Fruit fly (Drosophila melanogaster): ENCODE measurements around the gene ogre.

The ogre gene

dm6 chrX:6973340-6973739 is 17.8 kb downstream of the ogre start, which contains the start of gene CG3040 (continued):
- no peak for TF ChIP-seq CG3407 (GFP tag; optimal IDR thresholded peaks at IDR 0.05)
- TF ChIP-seq Opbp (GFP tag; IDR thresholded peaks at IDR 0.05; ENCODE audit: partially characterized antibody), result no peak
- no peak for TF ChIP-seq Lpt (GFP tag; optimal IDR thresholded peaks at IDR 0.05)
- peak; percentile 2 for TF ChIP-seq CG3065 (GFP tag; optimal IDR thresholded peaks at IDR 0.05)
- no peak for TF ChIP-seq CG2129 (GFP tag; IDR thresholded peaks at IDR 0.05; ENCODE audit: partially characterized antibody)
- no peak for TF ChIP-seq CG31365 (tag; optimal IDR thresholded peaks at IDR 0.05)
- no peak for TF ChIP-seq her (GFP tag; optimal IDR thresholded peaks at IDR 0.05)
- no peak for TF ChIP-seq NC2α (GFP tag; optimal IDR thresholded peaks at IDR 0.05)
- peak; percentile 20 for TF ChIP-seq CG7556 (GFP tag; optimal IDR thresholded peaks at IDR 0.05)
- TF ChIP-seq pan (optimal IDR thresholded peaks at IDR 0.05), result no peak
- no peak for TF ChIP-seq pan (GFP tag; optimal IDR thresholded peaks at IDR 0.05 in 1 of 2, IDR thresholded peaks at IDR 0.05 in 1 of 2)
- TF ChIP-seq en (GFP tag; optimal IDR thresholded peaks at IDR 0.05), result no peak
- TF ChIP-seq CG8290 (GFP tag; optimal IDR thresholded peaks at IDR 0.05), result peak; percentile 5
- peak in 1 of 2 experiments; percentile 70 for TF ChIP-seq CG8290 (tag; optimal IDR thresholded peaks at IDR 0.05)
- TF ChIP-seq stc (GFP tag; IDR thresholded peaks at IDR 0.05), result peak; percentile 41; the same call in 1 of the 2 replicates
- TF ChIP-seq CG12155 (GFP tag; optimal IDR thresholded peaks at IDR 0.05), result peak; percentile 44
- peak; percentile 13 for TF ChIP-seq CG2116 (GFP tag; optimal IDR thresholded peaks at IDR 0.05)
- no peak for TF ChIP-seq CG4328 (GFP tag; optimal IDR thresholded peaks at IDR 0.05)
- TF ChIP-seq CG16779 (GFP tag; IDR thresholded peaks at IDR 0.05), result no peak
- TF ChIP-seq Sry-δ (GFP tag; optimal IDR thresholded peaks at IDR 0.05), result peak; percentile 42
- no peak for TF ChIP-seq CG10543 (GFP tag; optimal IDR thresholded peaks at IDR 0.05)
- TF ChIP-seq Rx (GFP tag; IDR thresholded peaks at IDR 0.05), result no peak
- no peak for TF ChIP-seq CG10147 (GFP tag; optimal IDR thresholded peaks at IDR 0.05)
- no peak for TF ChIP-seq CG9437 (GFP tag; optimal IDR thresholded peaks at IDR 0.05)
- peak; percentile 28 for TF ChIP-seq PHDP (tag; optimal IDR thresholded peaks at IDR 0.05)
- TF ChIP-seq bigmax (GFP tag; optimal IDR thresholded peaks at IDR 0.05), result no peak
- no peak for TF ChIP-seq CG4707 (GFP tag; optimal IDR thresholded peaks at IDR 0.05)
- TF ChIP-seq CG17361 (GFP tag; IDR thresholded peaks at IDR 0.05), result peak; percentile 48; the same call in 1 of the 3 replicates
- no peak for TF ChIP-seq Eip74EF (GFP tag; optimal IDR thresholded peaks at IDR 0.05)
- TF ChIP-seq al (GFP tag; IDR thresholded peaks at IDR 0.05), result 0 out of 2 replicates have a peak, but pooled peaks have one; percentile 25
- no peak for TF ChIP-seq CG12236 (GFP tag; optimal IDR thresholded peaks at IDR 0.05)
- TF ChIP-seq tll (GFP tag; optimal IDR thresholded peaks at IDR 0.05), result no peak
- TF ChIP-seq CG18764 (GFP tag; optimal IDR thresholded peaks at IDR 0.05), result no peak
- TF ChIP-seq CG12942 (GFP tag; optimal IDR thresholded peaks at IDR 0.05), result no peak
- no peak for TF ChIP-seq Sox100B (GFP tag; optimal IDR thresholded peaks at IDR 0.05)
- TF ChIP-seq CG14667 (GFP tag; IDR thresholded peaks at IDR 0.05), result no peak
- no peak for TF ChIP-seq br (optimal IDR thresholded peaks at IDR 0.05)
- TF ChIP-seq CG10366 (GFP tag; IDR thresholded peaks at IDR 0.05), result peak; percentile 39; the same call in 1 of the 2 replicates
- TF ChIP-seq esg (GFP tag; conservative IDR thresholded peaks at IDR 0.05), result no peak
- TF ChIP-seq CG33557 (GFP tag; optimal IDR thresholded peaks at IDR 0.05), result no peak
- TF ChIP-seq ato (GFP tag; IDR thresholded peaks at IDR 0.05; ENCODE audit: partially characterized antibody), result no peak
- TF ChIP-seq fru (optimal IDR thresholded peaks at IDR 0.05), result no peak
- no peak for TF ChIP-seq jumu (GFP tag; optimal IDR thresholded peaks at IDR 0.05)
- peak; percentile 45 for TF ChIP-seq Dref (GFP tag; IDR thresholded peaks at IDR 0.05)
- no peak for TF ChIP-seq Awh (GFP tag; IDR thresholded peaks at IDR 0.05)
- no peak for TF ChIP-seq CG34224 (GFP tag; IDR thresholded peaks at IDR 0.05; ENCODE audit: partially characterized antibody)
- peak; percentile 46 for TF ChIP-seq sens (GFP tag)
- TF ChIP-seq dmrt11E (tag; optimal IDR thresholded peaks at IDR 0.05), result no peak
- no peak for TF ChIP-seq sima (GFP tag; optimal IDR thresholded peaks at IDR 0.05)
- TF ChIP-seq CG8388 (GFP tag; optimal IDR thresholded peaks at IDR 0.05), result peak; percentile 18
- no peak for TF ChIP-seq maf-S (GFP tag; optimal IDR thresholded peaks at IDR 0.05)
- no peak for TF ChIP-seq danr (GFP tag; IDR thresholded peaks at IDR 0.05)
- TF ChIP-seq wor (GFP tag; IDR thresholded peaks at IDR 0.05), result no peak

All from whole organism, embryonic.